Fruit fly (Drosophila melanogaster) whole organism, adult: Measurements from ENCODE around the gene CG3726.

Experiments used
- CG12768 ChIP-seq: fragments of 200-800 bp; sonication (Bioruptor generic); optimal IDR thresholded peaks from 2 replicates; lab custom pipeline; 2017; ENCODE audit warnings: missing biosample characterization, missing genetic modification characterization, mild to moderate bottlenecking, moderate library complexity, missing genetic modification reagents
- CG1620 ChIP-seq: fragments of 200-800 bp; sonication (Bioruptor generic); optimal IDR thresholded peaks from 2 replicates; lab custom pipeline; 2016; ENCODE audit warnings: missing biosample characterization, missing genetic modification characterization
- CG7045 ChIP-seq: fragments of 200-800 bp; sonication (Bioruptor generic); optimal IDR thresholded peaks from 2 replicates; lab custom pipeline; 2017; ENCODE audit warnings: missing biosample characterization, mild to moderate bottlenecking, missing genetic modification characterization
- CG7101 ChIP-seq: fragments of 200-800 bp; sonication (Bioruptor generic); optimal IDR thresholded peaks from 2 replicates; lab custom pipeline; 2018; ENCODE audit warnings: missing biosample characterization, mild to moderate bottlenecking, missing genetic modification characterization, moderate library complexity
- Crg-1 ChIP-seq: fragments of 200-800 bp; sonication (Bioruptor generic); optimal IDR thresholded peaks from 2 replicates; lab custom pipeline; 2016; ENCODE audit warnings: missing biosample characterization, missing genetic modification characterization
- cic ChIP-seq: fragments of 200-800 bp; sonication (Bioruptor generic); optimal IDR thresholded peaks from 2 replicates; lab custom pipeline; 2017; ENCODE audit warnings: missing biosample characterization, mild to moderate bottlenecking, missing genetic modification characterization, moderate library complexity
- toe ChIP-seq: fragments of 200-800 bp; sonication (Bioruptor generic); optimal IDR thresholded peaks from 2 replicates; lab custom pipeline; 2016; ENCODE audit warnings: missing biosample characterization, missing genetic modification characterization

DNA sequence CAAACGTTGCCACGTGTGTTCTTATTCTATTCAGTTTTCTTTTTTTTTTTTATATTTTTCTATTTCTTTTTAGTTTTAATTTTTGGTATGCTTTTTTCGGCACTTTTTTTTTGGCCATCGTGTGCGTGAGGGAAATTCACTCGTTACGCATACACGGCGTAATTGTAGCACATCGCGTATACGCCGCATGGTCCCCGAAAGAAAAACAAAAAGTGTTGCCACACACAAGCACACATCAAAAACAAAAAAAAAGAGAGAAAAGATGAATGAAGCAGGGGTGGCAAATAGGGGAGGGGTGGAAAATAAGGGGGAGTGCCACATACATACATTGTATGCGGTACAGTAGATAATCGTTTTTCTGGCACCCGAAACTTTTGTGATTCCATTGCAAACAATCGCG, 60.9 kb downstream of the CG3726 start:
- TF ChIP-seq toe (GFP tag; lab: Kevin White, UChicago) (no peak), CG1620 (GFP tag; lab: Kevin White, UChicago) (no peak), cic (GFP tag; lab: Kevin White, UChicago) (no peak), CG12768 (GFP tag; lab: Kevin White, UChicago) (no peak), Crg-1 (no peak), CG7101 (no peak), CG7045 (GFP tag; lab: Kevin White, UChicago) (no peak)
